Fruit fly (Drosophila melanogaster) whole organism, embryonic: ENCODE data around the gene Zn72D.

ENCODE experiments used
- Ada2b ChIP-seq: fragments of 200-800 bp; sonication (Bioruptor generic); IDR thresholded peaks from 2 replicates; pipeline ENCODE4 v1.3.6; 2022; ENCODE audit warnings: missing biosample characterization, missing genetic modification characterization
- CG10209 ChIP-seq: fragments of 200-800 bp; sonication (Bioruptor generic); optimal IDR thresholded peaks from 3 replicates; lab custom pipeline; 2017; ENCODE audit warnings: missing biosample characterization, mild to moderate bottlenecking, missing genetic modification characterization, missing genetic modification reagents
- CG1024 ChIP-seq: fragments of 200-800 bp; sonication (Bioruptor generic); IDR thresholded peaks from 2 replicates; pipeline ENCODE4 v1.3.6; 2022; ENCODE audit warnings: missing biosample characterization, missing genetic modification characterization
- CG10462 ChIP-seq: fragments of 200-800 bp; sonication (Bioruptor generic); optimal IDR thresholded peaks from 2 replicates; lab custom pipeline; 2016; ENCODE audit warnings: missing biosample characterization, missing genetic modification characterization
- CG10654 ChIP-seq: fragments of 200-800 bp; sonication (Bioruptor generic); optimal IDR thresholded peaks from 2 replicates; lab custom pipeline; 2016; ENCODE audit warnings: missing biosample characterization, missing genetic modification characterization
- CG11085 ChIP-seq: fragments of 200-800 bp; sonication (Bioruptor generic); IDR thresholded peaks from 2 replicates; pipeline ENCODE4 v1.3.6; 2022; ENCODE audit warnings: missing biosample characterization, missing genetic modification characterization
- CG11723 ChIP-seq: fragments of 200-800 bp; sonication (Bioruptor generic); optimal IDR thresholded peaks from 2 replicates; lab custom pipeline; 2017; ENCODE audit warnings: missing biosample characterization, mild to moderate bottlenecking, missing genetic modification characterization
- CG12104 ChIP-seq: fragments of 200-800 bp; sonication (Bioruptor generic); optimal IDR thresholded peaks from 3 replicates; lab custom pipeline; 2016; ENCODE audit warnings: missing biosample characterization, missing genetic modification characterization
- CG15514 ChIP-seq: fragments of 200-800 bp; sonication (Bioruptor generic); optimal IDR thresholded peaks from 3 replicates; lab custom pipeline; 2017; ENCODE audit warnings: missing biosample characterization, missing genetic modification characterization, mild to moderate bottlenecking, moderate library complexity, missing genetic modification reagents
- CG15696 ChIP-seq: fragments of 200-800 bp; sonication (Bioruptor generic); optimal IDR thresholded peaks from 2 replicates; lab custom pipeline; 2019; ENCODE audit warnings: missing biosample characterization, mild to moderate bottlenecking, missing genetic modification characterization, moderate library complexity
- CG16813 ChIP-seq: fragments of 200-800 bp; sonication (Bioruptor generic); IDR thresholded peaks from 3 replicates; pipeline ENCODE4 v1.3.6; 2022; ENCODE audit warnings: missing biosample characterization, missing genetic modification characterization; ENCODE audit not compliant: partially characterized antibody
- CG16863 ChIP-seq: fragments of 200-800 bp; sonication (Bioruptor generic); optimal IDR thresholded peaks from 3 replicates; lab custom pipeline; 2016; ENCODE audit warnings: missing biosample characterization, missing genetic modification characterization
- CG17385 ChIP-seq: fragments of 200-800 bp; sonication (Bioruptor generic); optimal IDR thresholded peaks from 3 replicates; lab custom pipeline; 2018; ENCODE audit warnings: missing biosample characterization, mild to moderate bottlenecking, missing genetic modification characterization
- CG30020 ChIP-seq: fragments of 200-800 bp; optimal IDR thresholded peaks from 2 replicates; lab custom pipeline; 2019; ENCODE audit warnings: missing biosample characterization, mild to moderate bottlenecking, missing genetic modification characterization, moderate library complexity
- CG34422 ChIP-seq: fragments of 200-800 bp; sonication (Bioruptor generic); IDR thresholded peaks from 3 replicates; pipeline ENCODE4 v1.3.6; 2022; ENCODE audit warnings: missing biosample characterization, missing genetic modification characterization
- CG4282 ChIP-seq: fragments of 200-800 bp; sonication (Bioruptor generic); optimal IDR thresholded peaks from 2 replicates; lab custom pipeline; 2016; ENCODE audit warnings: missing biosample characterization, missing genetic modification characterization
- CG6272 ChIP-seq: fragments of 200-800 bp; sonication (Bioruptor generic); IDR thresholded peaks from 2 replicates; pipeline ENCODE4 v1.3.6; 2022; ENCODE audit warnings: missing biosample characterization, missing genetic modification characterization
- CG6683 ChIP-seq: fragments of 200-800 bp; sonication (Bioruptor generic); optimal IDR thresholded peaks from 2 replicates; lab custom pipeline; 2017; ENCODE audit warnings: missing biosample characterization, mild to moderate bottlenecking, missing genetic modification characterization, missing genetic modification reagents
- CG8388 ChIP-seq: fragments of 200-800 bp; sonication (Bioruptor generic); optimal IDR thresholded peaks from 2 replicates; lab custom pipeline; 2019; ENCODE audit warnings: missing biosample characterization, mild to moderate bottlenecking, missing genetic modification characterization, moderate library complexity
- CG9215 ChIP-seq: fragments of 200-800 bp; sonication (Bioruptor generic); IDR thresholded peaks from 2 replicates; pipeline ENCODE4 v1.3.6; 2022; ENCODE audit warnings: missing biosample characterization, missing genetic modification characterization
- CG9932 ChIP-seq: fragments of 200-800 bp; sonication (Bioruptor generic); IDR thresholded peaks from 2 replicates; pipeline ENCODE4 v1.3.6; 2022; ENCODE audit warnings: missing biosample characterization, missing genetic modification characterization
- CkIIα-i1 ChIP-seq: fragments of 200-800 bp; sonication (Bioruptor generic); IDR thresholded peaks from 2 replicates; pipeline ENCODE4 v1.3.6; 2022; ENCODE audit warnings: missing biosample characterization, missing genetic modification characterization
- Deaf1 ChIP-seq: fragments of 200-800 bp; optimal IDR thresholded peaks from 3 replicates; lab custom pipeline; 2019; ENCODE audit warnings: missing biosample characterization, mild to moderate bottlenecking, missing genetic modification characterization, moderate library complexity
- E2f2 ChIP-seq: fragments of 200-800 bp; sonication (Bioruptor generic); IDR thresholded peaks from 2 replicates; pipeline ENCODE4 v1.3.6; 2022; ENCODE audit warnings: missing biosample characterization, missing genetic modification characterization
- GATAe ChIP-seq: fragments of 200-800 bp; sonication (Bioruptor generic); conservative IDR thresholded peaks from 2 replicates; pipeline ENCODE4 v1.3.6; 2022; ENCODE audit warnings: missing biosample characterization, missing genetic modification characterization
- HLH4C ChIP-seq: fragments of 200-800 bp; sonication (Bioruptor generic); IDR thresholded peaks from 3 replicates; pipeline ENCODE4 v1.3.6; 2022; ENCODE audit warnings: missing biosample characterization, missing genetic modification characterization; ENCODE audit not compliant: partially characterized antibody
- MESR4 ChIP-seq: fragments of 200-800 bp; sonication (Bioruptor generic); optimal IDR thresholded peaks from 2 replicates; lab custom pipeline; 2018; ENCODE audit warnings: missing biosample characterization, mild to moderate bottlenecking, missing genetic modification characterization, moderate library complexity
- MTF-1 ChIP-seq: fragments of 200-800 bp; sonication (Bioruptor generic); optimal IDR thresholded peaks from 2 replicates; lab custom pipeline; 2018; ENCODE audit warnings: missing biosample characterization, mild to moderate bottlenecking, missing genetic modification characterization, borderline replicate concordance
- Mad ChIP-seq: fragments of 200-800 bp; sonication (Bioruptor generic); optimal IDR thresholded peaks from 2 replicates; lab custom pipeline; 2016; ENCODE audit warnings: missing biosample characterization, missing genetic modification characterization
- Meics ChIP-seq: fragments of 200-800 bp; sonication (Bioruptor generic); optimal IDR thresholded peaks from 2 replicates; lab custom pipeline; 2017; ENCODE audit warnings: missing biosample characterization, mild to moderate bottlenecking, missing genetic modification characterization
- Mes4 ChIP-seq: fragments of 200-800 bp; sonication (Bioruptor generic); optimal IDR thresholded peaks from 2 replicates; lab custom pipeline; 2016; ENCODE audit warnings: missing biosample characterization, missing genetic modification characterization
- Oaz ChIP-seq: fragments of 200-800 bp; sonication (Bioruptor generic); IDR thresholded peaks from 2 replicates; pipeline ENCODE4 v1.3.6; 2022; ENCODE audit warnings: missing biosample characterization, missing genetic modification characterization
- Opbp ChIP-seq: fragments of 200-800 bp; sonication (Bioruptor generic); IDR thresholded peaks from 3 replicates; pipeline ENCODE4 v1.3.6; 2022; ENCODE audit warnings: missing biosample characterization, missing genetic modification characterization; ENCODE audit not compliant: partially characterized antibody
- Stat92E ChIP-seq, 3 experiments: fragments of >200 bp in 2 of 3; fragments of 200-800 bp in 1 of 3; sonication (Bioruptor generic) in 1 of 3; optimal IDR thresholded peaks; 2 replicates each; lab custom pipeline; 2017 to 2019; ENCODE audit warnings: missing biosample characterization in 3 of 3, missing genetic modification characterization in 3 of 3, mild to moderate bottlenecking in 1 of 3, moderate library complexity in 1 of 3
- bsh ChIP-seq, 2 experiments: fragments of 200-800 bp; sonication (Bioruptor generic); optimal IDR thresholded peaks; 2 replicates each; lab custom pipeline; 2017 to 2018; ENCODE audit warnings: mild to moderate bottlenecking in 2 of 2, missing biosample characterization in 2 of 2, missing genetic modification characterization in 2 of 2, moderate library complexity in 1 of 2
- exex ChIP-seq: fragments of 200-800 bp; sonication (Bioruptor generic); optimal IDR thresholded peaks from 4 replicates; lab custom pipeline; 2018; ENCODE audit warnings: missing biosample characterization, mild to moderate bottlenecking, missing genetic modification characterization, moderate library complexity
- hb ChIP-seq: fragments of 200-800 bp; sonication (Bioruptor generic); IDR thresholded peaks from 3 replicates; pipeline ENCODE4 v1.3.6; 2022; ENCODE audit warnings: missing biosample characterization, missing genetic modification characterization; ENCODE audit not compliant: partially characterized antibody
- her ChIP-seq: fragments of 200-800 bp; sonication (Bioruptor generic); optimal IDR thresholded peaks from 2 replicates; lab custom pipeline; 2016; ENCODE audit warnings: missing biosample characterization, missing genetic modification characterization
- ind ChIP-seq: fragments of 200-800 bp; sonication (Bioruptor generic); optimal IDR thresholded peaks from 3 replicates; lab custom pipeline; 2016; ENCODE audit warnings: missing biosample characterization, missing genetic modification characterization
- klu ChIP-seq: fragments of 200-800 bp; sonication (Bioruptor generic); IDR thresholded peaks from 2 replicates; pipeline ENCODE4 v1.3.6; 2022; ENCODE audit warnings: missing biosample characterization, missing genetic modification characterization
- lbe ChIP-seq: fragments of 200-800 bp; sonication (Bioruptor generic); optimal IDR thresholded peaks from 2 replicates; lab custom pipeline; 2016; ENCODE audit warnings: missing biosample characterization, mild to moderate bottlenecking, missing genetic modification characterization
- nau ChIP-seq: fragments of 200-800 bp; sonication (Bioruptor generic); optimal IDR thresholded peaks from 3 replicates; lab custom pipeline; 2017; ENCODE audit warnings: missing biosample characterization, mild to moderate bottlenecking, missing genetic modification characterization, missing genetic modification reagents
- phol ChIP-seq: fragments of 200-800 bp; sonication (Bioruptor generic); optimal IDR thresholded peaks from 3 replicates; lab custom pipeline; 2018; ENCODE audit warnings: missing biosample characterization, mild to moderate bottlenecking, missing genetic modification characterization, moderate library complexity
- pnt ChIP-seq: fragments of 200-800 bp; sonication (Bioruptor generic); optimal IDR thresholded peaks from 3 replicates; lab custom pipeline; 2016; ENCODE audit warnings: missing biosample characterization, missing genetic modification characterization
- prd ChIP-seq, 3 experiments: fragments of >200 bp in 2 of 3; fragments of 200-800 bp in 1 of 3; sonication (Bioruptor generic) in 1 of 3; optimal IDR thresholded peaks in 2 of 3; IDR thresholded peaks in 1 of 3; 2 replicates in 2 of 3; 3 replicates in 1 of 3; pipeline versions ENCODE4 v1.3.6 to Lab custom; 2017 to 2022; ENCODE audit warnings: missing biosample characterization in 1 of 3, missing genetic modification characterization in 1 of 3
- slou ChIP-seq: fragments of 200-800 bp; sonication (Bioruptor generic); optimal IDR thresholded peaks from 3 replicates; lab custom pipeline; 2016; ENCODE audit warnings: missing biosample characterization, missing genetic modification characterization
- tgo ChIP-seq: fragments of 200-800 bp; sonication (Bioruptor generic); IDR thresholded peaks from 3 replicates; pipeline ENCODE4 v1.3.6; 2022; ENCODE audit warnings: missing biosample characterization, missing genetic modification characterization
- trem ChIP-seq: fragments of 200-800 bp; optimal IDR thresholded peaks from 3 replicates; lab custom pipeline; 2019; ENCODE audit warnings: missing biosample characterization, mild to moderate bottlenecking, missing genetic modification characterization, moderate library complexity
- yki ChIP-seq: fragments of >200 bp; optimal IDR thresholded peaks from 3 replicates; lab custom pipeline; 2018
- zfh2 ChIP-seq: fragments of 200-800 bp; sonication (Bioruptor generic); optimal IDR thresholded peaks from 2 replicates; lab custom pipeline; 2016; ENCODE audit warnings: missing biosample characterization, missing genetic modification characterization

Gene Zn72D

dm6 chr3L:16105528-16105927 lies 6.9 kb downstream of the Zn72D start, which contains the start of the genes IntS9 and CG43295 (continued):
- TF ChIP-seq CG15696 (peak; percentile 65), Mes4 (peak; percentile 82), hb (no peak), Oaz (GFP tag; lab: Robert Waterston, UW) (peak; percentile 74), CG11723 (GFP tag; lab: Kevin White, UChicago) (no peak), her (peak; percentile 77), CG6272 (GFP tag; lab: Robert Waterston, UW) (peak; percentile 77), lbe (GFP tag; lab: Kevin White, UChicago) (peak; percentile 77), Mad (GFP tag; lab: Kevin White, UChicago) (peak; percentile 86), Stat92E (GFP tag; optimal IDR thresholded peaks at IDR 0.05; lab: Kevin White, UChicago) (no peak), Meics (GFP tag; lab: Kevin White, UChicago) (peak; percentile 69), CG15514 (GFP tag; lab: Kevin White, UChicago) (peak; percentile 99), CG10654 (GFP tag; lab: Kevin White, UChicago) (peak; percentile 89), prd (optimal IDR thresholded peaks at IDR 0.05; lab: Kevin White, UChicago) (no peak), prd (GFP tag; IDR thresholded peaks at IDR 0.05; lab: Robert Waterston, UW) (peak; percentile 93), CkIIα-i1 (GFP tag; lab: Robert Waterston, UW) (0 out of 2 replicates have a peak, but pooled peaks have one; percentile 25), CG11085 (GFP tag; lab: Robert Waterston, UW) (peak; percentile 49; the same call in 1 of the 2 replicates), CG17385 (GFP tag; lab: Kevin White, UChicago) (peak; percentile 69), nau (no peak), MTF-1 (GFP tag; lab: Kevin White, UChicago) (no peak), CG16863 (GFP tag; lab: Kevin White, UChicago) (peak; percentile 87), CG8388 (GFP tag; lab: Kevin White, UChicago) (peak; percentile 79), CG30020 (tag; lab: Kevin White, UChicago) (peak; percentile 52), CG34422 (GFP tag; lab: Robert Waterston, UW) (peak; percentile 92), CG9932 (GFP tag; lab: Robert Waterston, UW) (peak; percentile 79), yki (lab: Kevin White, UChicago) (no peak), GATAe (GFP tag; lab: Robert Waterston, UW) (peak; percentile 46), CG12104 (peak; percentile 44), slou (GFP tag; lab: Kevin White, UChicago) (peak; percentile 67), trem (tag; lab: Kevin White, UChicago) (peak; percentile 83), bsh (GFP tag; optimal IDR thresholded peaks at IDR 0.05; lab: Kevin White, UChicago) (peak in 1 of 2 experiments; percentile 88), tgo (peak; percentile 80), CG16813 (GFP tag; lab: Robert Waterston, UW) (no peak), CG10209 (GFP tag; lab: Kevin White, UChicago) (peak; percentile 67), HLH4C (0 out of 3 replicates have a peak, but pooled peaks have one; percentile 49), CG1024 (GFP tag; lab: Robert Waterston, UW) (peak; percentile 85), phol (peak; percentile 84), CG10462 (GFP tag; lab: Kevin White, UChicago) (peak; percentile 75), zfh2 (GFP tag; lab: Kevin White, UChicago) (peak; percentile 91), CG9215 (peak; percentile 69), pnt (peak; percentile 83), Ada2b (peak; percentile 86), CG4282 (GFP tag; lab: Kevin White, UChicago) (peak; percentile 69), MESR4 (peak; percentile 24), CG6683 (GFP tag; lab: Kevin White, UChicago) (peak; percentile 19), ind (GFP tag; lab: Kevin White, UChicago) (peak; percentile 89), Opbp (GFP tag; lab: Robert Waterston, UW) (no peak), klu (no peak; the same call in 1 of the 2 replicates), exex (tag; lab: Kevin White, UChicago) (no peak), Deaf1 (no peak), E2f2 (peak; percentile 77)
